Fruit fly (Drosophila melanogaster) whole organism, embryonic: ENCODE measurements around the gene teq.

Experiments used
- CG7271 ChIP-seq: fragments of 200-800 bp; sonication (Bioruptor generic); optimal IDR thresholded peaks from 2 replicates; lab custom pipeline; 2018; ENCODE audit warnings: missing biosample characterization, mild to moderate bottlenecking, missing genetic modification characterization, moderate library complexity
- dmrt11E ChIP-seq: fragments of 200-800 bp; sonication (Bioruptor generic); optimal IDR thresholded peaks from 3 replicates; lab custom pipeline; 2018; ENCODE audit warnings: missing biosample characterization, mild to moderate bottlenecking, missing genetic modification characterization, moderate library complexity

- no peak for TF ChIP-seq dmrt11E (tag; lab: Kevin White, UChicago)
- TF ChIP-seq CG7271 (tag; lab: Kevin White, UChicago), result no peak
Observed at dm6 chr3L:9125261-9126020, 51.0 kb downstream of the teq start.
